Worm (Caenorhabditis elegans): ENCODE results near the gene C17H12.2.
A peak's percentile ranks its signal among the peaks of the same experiment; 100 is the strongest.
"Not testable (repeated sequence)": the region's sequence is repeated elsewhere in the genome, so short reads cannot be mapped to it uniquely, and the experiment has no call there.

Gene C17H12.2

DNA sequence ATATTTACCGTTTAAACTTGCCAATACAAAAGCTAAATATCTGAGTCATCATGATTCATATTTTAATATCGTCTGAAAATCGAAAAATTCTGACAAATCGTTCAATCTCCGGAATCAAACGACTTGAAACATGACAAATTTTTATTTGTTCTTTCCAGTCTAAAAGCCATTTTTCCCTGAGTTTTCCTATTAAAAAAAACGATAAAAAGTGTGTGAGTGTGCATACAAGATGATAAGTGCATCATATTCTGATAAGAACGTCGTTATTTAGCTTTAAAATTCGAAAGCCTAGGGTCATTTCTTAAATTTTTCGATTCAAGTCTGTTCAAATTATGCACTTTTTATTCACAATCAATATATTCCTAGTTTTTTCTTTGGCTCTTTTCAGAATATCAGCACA is 39.6 kb upstream of the C17H12.2 start, which contains the start of gene H20E11.1:
Gene H20E11.1, plus strand, starts transcription at position 244 of the 400 bp plus-strand sequence.
- TF ChIP-seq F52B5.7 (tag; optimal IDR thresholded peaks at IDR 0.05) (no peak), nhr-80 (tag; optimal IDR thresholded peaks at IDR 0.05) (peak; percentile 29)

DNA sequence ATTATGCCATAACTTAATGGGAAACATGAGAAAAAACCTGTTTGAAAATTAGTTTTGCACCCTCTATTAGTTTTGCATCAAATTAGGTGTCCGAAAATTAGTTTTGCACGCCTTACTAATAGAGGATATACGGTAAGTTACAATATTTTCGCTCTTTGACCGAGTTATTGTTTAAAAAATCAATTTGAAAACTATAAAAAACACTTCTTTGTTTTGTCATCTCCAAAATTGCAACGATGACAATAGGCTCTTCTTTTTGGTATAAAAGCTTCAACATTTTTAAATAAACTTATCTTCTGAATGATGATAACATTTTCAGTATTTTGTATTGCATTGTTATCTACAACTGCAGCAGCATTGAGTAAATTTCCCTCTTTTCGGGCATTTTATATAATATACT is 37.2 kb upstream of the C17H12.2 start, which contains the start of gene H20E11.2:
Gene H20E11.2, plus strand, starts transcription at position 301 of the 400 bp plus-strand sequence.
- not testable (repeated sequence) for TF ChIP-seq C17E4.6 (GFP tag; IDR thresholded peaks at IDR 0.05); K11D2.4 (GFP tag; IDR thresholded peaks at IDR 0.05); B0019.2 (GFP tag; conservative IDR thresholded peaks at IDR 0.05)

DNA sequence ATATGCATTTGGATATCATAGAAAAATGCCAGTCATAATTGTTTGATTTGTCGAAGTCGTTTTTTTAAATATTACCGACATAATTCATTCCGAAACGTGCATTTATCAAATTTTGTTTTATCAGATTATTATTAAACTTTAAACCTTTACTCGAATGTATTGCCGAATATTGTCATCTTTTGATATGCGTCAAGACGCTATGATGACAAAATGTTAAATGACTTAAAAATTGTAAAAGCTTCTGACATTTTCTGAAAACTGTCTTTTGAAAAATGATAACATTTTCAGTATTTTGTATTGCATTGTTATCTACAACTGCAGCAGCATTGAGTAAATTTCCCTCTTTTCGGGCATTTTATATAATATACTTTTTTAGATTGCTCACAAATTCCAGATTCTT is 34.3 kb upstream of the C17H12.2 start, which contains the start of gene H20E11.3:
Gene H20E11.3, plus strand, starts transcription at position 195 of the 400 bp plus-strand sequence.
- TF ChIP-seq ZK185.1 (tag; optimal IDR thresholded peaks at IDR 0.05; ENCODE audit: poor library complexity, severe bottlenecking) (no peak), nhr-80 (tag; optimal IDR thresholded peaks at IDR 0.05) (peak; percentile 47)

DNA sequence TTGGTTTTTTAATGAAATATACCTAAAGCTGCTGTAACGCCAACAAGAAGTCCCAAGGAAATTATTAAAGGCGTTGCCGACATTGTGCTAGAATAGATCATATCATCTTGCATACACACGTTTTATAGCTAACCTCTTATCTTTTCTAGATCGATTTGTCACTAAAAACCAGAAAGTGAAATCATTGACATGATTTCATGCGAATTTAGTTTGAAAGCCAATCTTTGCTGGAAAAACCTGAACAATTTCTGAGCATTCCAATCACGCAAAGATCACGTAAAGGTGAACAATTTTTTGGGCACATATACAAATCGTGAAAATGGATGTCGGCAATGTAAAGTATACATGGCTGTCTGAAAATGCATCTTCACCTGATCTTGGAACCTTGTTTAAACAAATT is 32.1 kb upstream of the C17H12.2 start, which contains the start of gene C17H12.6:
Gene C17H12.6, minus strand, starts transcription at position 101 of the 400 bp plus-strand sequence.
- TF ChIP-seq nfyb-1 (GFP tag; IDR thresholded peaks at IDR 0.05): no peak
- no peak for TF ChIP-seq ceh-91 (GFP tag; IDR thresholded peaks at IDR 0.05)
- TF ChIP-seq Y53F4B.3 (GFP tag; IDR thresholded peaks at IDR 0.05): no peak
- TF ChIP-seq F49E8.2 (tag; optimal IDR thresholded peaks at IDR 0.05; ENCODE audit: insufficient read depth): no peak
- no peak for TF ChIP-seq T07F8.4 (tag; optimal IDR thresholded peaks at IDR 0.05)
- TF ChIP-seq ceh-40 (GFP tag; IDR thresholded peaks at IDR 0.05): no peak
- TF ChIP-seq xnd-1 (tag; optimal IDR thresholded peaks at IDR 0.05): no peak
- no peak for TF ChIP-seq hlh-26 (GFP tag; conservative IDR thresholded peaks at IDR 0.05)
- TF ChIP-seq B0261.1 (tag; optimal IDR thresholded peaks at IDR 0.05): no peak
- TF ChIP-seq tbp1 (GFP tag; optimal IDR thresholded peaks at IDR 0.05): no peak
- no peak for TF ChIP-seq mcd-1 (GFP tag; IDR thresholded peaks at IDR 0.05)
- no peak for TF ChIP-seq akir-1 (GFP tag; optimal IDR thresholded peaks at IDR 0.05)
- no peak for TF ChIP-seq nfya-1 (tag; optimal IDR thresholded peaks at IDR 0.05; ENCODE audit: borderline replicate concordance, insufficient read depth)
- TF ChIP-seq attf-5 (GFP tag; optimal IDR thresholded peaks at IDR 0.05): no peak
- no peak for TF ChIP-seq chd-7 (tag; optimal IDR thresholded peaks at IDR 0.05)
- no peak for TF ChIP-seq pha-4 (tag; optimal IDR thresholded peaks at IDR 0.05)
- TF ChIP-seq attf-3 (GFP tag; conservative IDR thresholded peaks at IDR 0.05): no peak
- no peak for TF ChIP-seq aptf-3 (GFP tag; IDR thresholded peaks at IDR 0.05)
- TF ChIP-seq nhr-90 (tag; optimal IDR thresholded peaks at IDR 0.05): no peak

DNA sequence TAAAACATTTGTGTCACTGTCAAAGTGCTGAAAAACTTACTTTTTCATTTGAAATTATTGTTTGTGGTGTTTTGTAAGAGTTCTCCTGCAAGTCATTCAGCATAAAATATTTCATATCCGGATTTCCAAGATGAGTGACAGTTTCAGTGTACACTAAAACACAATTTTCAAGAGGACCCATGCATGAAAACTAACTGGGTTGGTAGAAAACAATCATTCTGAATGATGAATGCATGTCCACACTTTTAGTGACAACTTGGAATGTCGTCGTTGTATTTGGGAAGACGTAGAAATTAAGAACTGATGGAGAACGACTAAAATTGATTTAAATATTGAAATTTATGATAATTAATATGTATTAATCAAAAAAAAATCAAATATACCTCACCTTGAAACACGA is 31.4 kb upstream of the C17H12.2 start:
- TF ChIP-seq ccch-3 (GFP tag; optimal IDR thresholded peaks at IDR 0.05) (no peak), hmg-1.2 (GFP tag; IDR thresholded peaks at IDR 0.05) (no peak), ceh-100 (GFP tag; IDR thresholded peaks at IDR 0.05) (no peak), lin-26 (GFP tag; IDR thresholded peaks at IDR 0.05) (no peak), madf-8 (GFP tag; conservative IDR thresholded peaks at IDR 0.05) (no peak), tbp1 (GFP tag; optimal IDR thresholded peaks at IDR 0.05) (no peak), ztf-25 (GFP tag; IDR thresholded peaks at IDR 0.05) (no peak)
